Worm (Caenorhabditis elegans) whole organism, L2 larva: ENCODE data around the gene eif-3.L.

Experiments
- blmp-1 ChIP-seq: sonication (generic microtip); optimal IDR thresholded peaks from 2 replicates; lab custom pipeline; 2017; ENCODE audit warnings: missing genetic modification characterization, mild to moderate bottlenecking, missing compliant biosample characterization, antibody characterized with exemption, moderate library complexity; ENCODE audit not compliant: insufficient read depth
- elt-3 ChIP-seq: sonication (generic microtip); optimal IDR thresholded peaks from 2 replicates; lab custom pipeline; 2017; ENCODE audit warnings: missing biosample characterization, missing genetic modification characterization
- fos-1 ChIP-seq: fragments of 150-350 bp; optimal IDR thresholded peaks from 2 replicates; lab custom pipeline; 2014; ENCODE audit warnings: missing biosample characterization, missing genetic modification characterization
- lsy-2 ChIP-seq, 2 experiments: fragments of 150-350 bp in 1 of 2; sonication (generic microtip) in 1 of 2; optimal IDR thresholded peaks; 2 replicates each; lab custom pipeline; 2014 to 2017; ENCODE audit warnings: missing biosample characterization in 2 of 2, missing genetic modification characterization in 2 of 2
- nhr-12 ChIP-seq: fragments of 150-350 bp; optimal IDR thresholded peaks from 2 replicates; lab custom pipeline; 2014; ENCODE audit warnings: missing biosample characterization, missing genetic modification characterization
- nhr-77 ChIP-seq: fragments of 150-350 bp; optimal IDR thresholded peaks from 2 replicates; lab custom pipeline; 2014; ENCODE audit warnings: missing biosample characterization, missing genetic modification characterization
- unc-62 ChIP-seq: fragments of 150-350 bp; optimal IDR thresholded peaks from 2 replicates; lab custom pipeline; 2014; ENCODE audit warnings: missing biosample characterization, missing genetic modification reagents, missing genetic modification characterization

DNA sequence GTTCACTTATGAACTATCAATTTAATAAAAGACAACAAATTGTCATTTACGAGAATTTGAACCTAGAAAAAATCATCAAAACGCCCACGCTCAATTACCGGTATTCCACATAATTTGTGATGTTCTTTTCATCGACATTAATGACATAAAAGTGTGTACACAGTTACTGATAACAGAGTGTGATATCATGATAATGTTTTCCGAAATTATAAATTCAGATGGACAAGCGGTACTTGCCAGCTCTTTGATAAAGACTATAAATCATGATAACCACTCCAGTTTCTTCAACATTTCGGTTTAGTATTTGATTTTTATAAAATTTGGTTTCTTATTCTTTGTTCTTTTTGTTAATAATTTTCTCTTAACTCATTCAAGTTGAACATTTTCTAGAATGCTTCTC lies 36.5 kb downstream of the eif-3.L start, which contains the start of gene lys-8:
- TF ChIP-seq nhr-12 (tag; lab: Kevin White, UChicago), result no peak
- TF ChIP-seq unc-62 (GFP tag; lab: Kevin White, UChicago), result no peak
- no peak for TF ChIP-seq nhr-77 (tag; lab: Kevin White, UChicago)
- no peak for TF ChIP-seq lsy-2 (tag; optimal IDR thresholded peaks at IDR 0.05; lab: Kevin White, UChicago)
- peak; percentile 97 for TF ChIP-seq fos-1 (tag; lab: Kevin White, UChicago)
- no peak for TF ChIP-seq blmp-1
- no peak for TF ChIP-seq elt-3 (tag; lab: Kevin White, UChicago)
